Fruit fly (Drosophila melanogaster) whole organism, adult: ENCODE measurements around the gene CG42779.

Source experiments
- CG12768 ChIP-seq: fragments of 200-800 bp; sonication (Bioruptor generic); optimal IDR thresholded peaks from 2 replicates; lab custom pipeline; 2017; ENCODE audit warnings: missing biosample characterization, missing genetic modification characterization, mild to moderate bottlenecking, moderate library complexity, missing genetic modification reagents
- CG14711 ChIP-seq: fragments of 200-800 bp; sonication (Bioruptor generic); optimal IDR thresholded peaks from 2 replicates; lab custom pipeline; 2018; ENCODE audit warnings: missing biosample characterization, mild to moderate bottlenecking, missing genetic modification characterization, moderate library complexity
- CG1620 ChIP-seq: fragments of 200-800 bp; sonication (Bioruptor generic); optimal IDR thresholded peaks from 2 replicates; lab custom pipeline; 2016; ENCODE audit warnings: missing biosample characterization, missing genetic modification characterization
- CG7045 ChIP-seq: fragments of 200-800 bp; sonication (Bioruptor generic); optimal IDR thresholded peaks from 2 replicates; lab custom pipeline; 2017; ENCODE audit warnings: missing biosample characterization, mild to moderate bottlenecking, missing genetic modification characterization
- CG7101 ChIP-seq: fragments of 200-800 bp; sonication (Bioruptor generic); optimal IDR thresholded peaks from 2 replicates; lab custom pipeline; 2018; ENCODE audit warnings: missing biosample characterization, mild to moderate bottlenecking, missing genetic modification characterization, moderate library complexity
- Clk ChIP-seq: fragments of 200-800 bp; sonication (Bioruptor generic); optimal IDR thresholded peaks from 2 replicates; lab custom pipeline; 2017; ENCODE audit warnings: missing biosample characterization, missing genetic modification characterization
- Hr96 ChIP-seq: fragments of 200-800 bp; sonication (Bioruptor generic); optimal IDR thresholded peaks from 2 replicates; lab custom pipeline; 2016; ENCODE audit warnings: missing biosample characterization, missing genetic modification characterization
- Mnt ChIP-seq: fragments of 200-800 bp; sonication (Bioruptor generic); optimal IDR thresholded peaks from 2 replicates; lab custom pipeline; 2016; ENCODE audit warnings: missing biosample characterization, mild to moderate bottlenecking, missing genetic modification characterization
- bab1 ChIP-seq: fragments of 200-800 bp; sonication (Bioruptor generic); optimal IDR thresholded peaks from 3 replicates; lab custom pipeline; 2019; ENCODE audit warnings: missing biosample characterization, mild to moderate bottlenecking, missing genetic modification characterization, moderate library complexity
- cnc ChIP-seq, 2 experiments: fragments of >200 bp; optimal IDR thresholded peaks; 2 replicates each; lab custom pipeline; 2017
- ovo ChIP-seq: fragments of 200-800 bp; sonication (Bioruptor generic); optimal IDR thresholded peaks from 2 replicates; lab custom pipeline; 2016; ENCODE audit warnings: missing biosample characterization, missing genetic modification characterization
- tj ChIP-seq: fragments of 200-800 bp; sonication (Bioruptor generic); optimal IDR thresholded peaks from 3 replicates; lab custom pipeline; 2017; ENCODE audit warnings: missing biosample characterization, mild to moderate bottlenecking, missing genetic modification characterization, moderate library complexity
- toe ChIP-seq: fragments of 200-800 bp; sonication (Bioruptor generic); optimal IDR thresholded peaks from 2 replicates; lab custom pipeline; 2016; ENCODE audit warnings: missing biosample characterization, missing genetic modification characterization

DNA sequence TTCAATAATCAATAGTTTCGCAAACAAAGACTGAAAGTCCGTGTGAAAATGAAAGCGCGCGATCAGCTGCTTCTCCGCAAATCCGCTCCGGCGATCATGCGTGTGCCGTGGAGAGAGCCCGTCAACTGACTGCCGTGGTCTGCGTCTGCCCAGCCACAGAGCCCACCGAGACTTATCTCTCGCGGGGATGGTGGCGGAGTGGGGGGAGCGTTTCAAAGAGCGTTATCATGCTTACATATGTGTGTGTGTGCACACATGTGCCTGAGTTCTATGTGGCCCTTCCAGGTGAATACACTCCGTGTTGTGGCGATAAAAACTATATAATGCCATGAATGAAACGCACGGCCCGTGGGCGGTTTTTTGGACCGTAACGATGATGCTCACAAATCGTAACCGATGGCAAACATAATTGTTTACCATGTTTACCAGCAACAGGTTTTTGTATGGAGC, 43.4 kb upstream of the CG42779 start:
- TF ChIP-seq tj (GFP tag; lab: Kevin White, UChicago) (no peak), CG14711 (tag; lab: Kevin White, UChicago) (no peak), CG7101 (no peak), Clk (GFP tag; lab: Kevin White, UChicago) (no peak), cnc (optimal IDR thresholded peaks at IDR 0.05; lab: Kevin White, UChicago) (peak; percentile 75 to 96), ovo (no peak), bab1 (GFP tag; lab: Kevin White, UChicago) (no peak), CG12768 (GFP tag; lab: Kevin White, UChicago) (peak; percentile 7), CG1620 (no peak), Mnt (GFP tag; lab: Kevin White, UChicago) (peak; percentile 89), toe (no peak), Hr96 (GFP tag; lab: Kevin White, UChicago) (no peak), CG7045 (GFP tag; lab: Kevin White, UChicago) (no peak)
